Fruit fly (Drosophila melanogaster) whole organism, embryonic: ENCODE data around the gene eIF3l.

Source experiments
- CG1024 ChIP-seq: fragments of 200-800 bp; sonication (Bioruptor generic); IDR thresholded peaks from 2 replicates; pipeline ENCODE4 v1.3.6; 2022; ENCODE audit warnings: missing biosample characterization, missing genetic modification characterization
- CG11504 ChIP-seq: fragments of 200-800 bp; sonication (Bioruptor generic); optimal IDR thresholded peaks from 3 replicates; lab custom pipeline; 2019; ENCODE audit warnings: missing biosample characterization, mild to moderate bottlenecking, missing genetic modification characterization, moderate library complexity
- CG13775 ChIP-seq: fragments of 200-800 bp; sonication (Bioruptor generic); optimal IDR thresholded peaks from 3 replicates; lab custom pipeline; 2017; ENCODE audit warnings: missing biosample characterization, mild to moderate bottlenecking, missing genetic modification characterization
- CG14014 ChIP-seq: fragments of 200-800 bp; sonication (Bioruptor generic); IDR thresholded peaks from 2 replicates; pipeline ENCODE4 v1.3.6; 2022; ENCODE audit warnings: missing biosample characterization, missing genetic modification characterization
- CG1529 ChIP-seq: fragments of 200-800 bp; sonication (Bioruptor generic); optimal IDR thresholded peaks from 3 replicates; lab custom pipeline; 2018; ENCODE audit warnings: missing biosample characterization, missing genetic modification characterization
- CG16779 ChIP-seq: fragments of 200-800 bp; sonication (Bioruptor generic); IDR thresholded peaks from 2 replicates; pipeline ENCODE4 v1.3.6; 2022; ENCODE audit warnings: missing biosample characterization, missing genetic modification characterization
- CG30020 ChIP-seq: fragments of 200-800 bp; optimal IDR thresholded peaks from 2 replicates; lab custom pipeline; 2019; ENCODE audit warnings: missing biosample characterization, mild to moderate bottlenecking, missing genetic modification characterization, moderate library complexity
- CG31388 ChIP-seq: fragments of 200-800 bp; sonication (Bioruptor generic); optimal IDR thresholded peaks from 2 replicates; lab custom pipeline; 2016; ENCODE audit warnings: missing biosample characterization, missing genetic modification characterization
- CG3407 ChIP-seq: fragments of 200-800 bp; sonication (Bioruptor generic); optimal IDR thresholded peaks from 2 replicates; lab custom pipeline; 2018; ENCODE audit warnings: missing biosample characterization, mild to moderate bottlenecking, missing genetic modification characterization
- CG34422 ChIP-seq: fragments of 200-800 bp; sonication (Bioruptor generic); IDR thresholded peaks from 3 replicates; pipeline ENCODE4 v1.3.6; 2022; ENCODE audit warnings: missing biosample characterization, missing genetic modification characterization
- CG3847 ChIP-seq: fragments of 200-800 bp; sonication (Bioruptor generic); IDR thresholded peaks from 2 replicates; pipeline ENCODE4 v1.3.6; 2022; ENCODE audit warnings: missing biosample characterization, missing genetic modification characterization
- CG4730 ChIP-seq: fragments of 200-800 bp; sonication (Bioruptor generic); IDR thresholded peaks from 2 replicates; pipeline ENCODE4 v1.3.6; 2022; ENCODE audit warnings: missing biosample characterization, missing genetic modification characterization
- CG6765 ChIP-seq: fragments of 200-800 bp; sonication (Bioruptor generic); optimal IDR thresholded peaks from 3 replicates; lab custom pipeline; 2017; ENCODE audit warnings: missing biosample characterization, mild to moderate bottlenecking, missing genetic modification characterization
- CG6813 ChIP-seq: fragments of 200-800 bp; sonication (Bioruptor generic); optimal IDR thresholded peaks from 2 replicates; lab custom pipeline; 2017; ENCODE audit warnings: missing biosample characterization, missing genetic modification characterization, mild to moderate bottlenecking, moderate library complexity, missing genetic modification reagents
- CG7745 ChIP-seq: fragments of 200-800 bp; sonication (Bioruptor generic); optimal IDR thresholded peaks from 2 replicates; lab custom pipeline; 2018; ENCODE audit warnings: missing biosample characterization, mild to moderate bottlenecking, missing genetic modification characterization, moderate library complexity
- CG7987 ChIP-seq: fragments of 200-800 bp; sonication (Bioruptor generic); optimal IDR thresholded peaks from 2 replicates; lab custom pipeline; 2018; ENCODE audit warnings: missing biosample characterization, mild to moderate bottlenecking, missing genetic modification characterization, moderate library complexity
- CG8290 ChIP-seq, 3 experiments: fragments of 200-800 bp; sonication (Bioruptor generic); optimal IDR thresholded peaks; 2 replicates each; lab custom pipeline; 2016 to 2019; ENCODE audit warnings: missing biosample characterization in 3 of 3, missing genetic modification characterization in 3 of 3, mild to moderate bottlenecking in 2 of 3, moderate library complexity in 1 of 3
- CG8359 ChIP-seq: fragments of 200-800 bp; sonication (Bioruptor generic); optimal IDR thresholded peaks from 2 replicates; lab custom pipeline; 2017; ENCODE audit warnings: missing biosample characterization, mild to moderate bottlenecking, missing genetic modification characterization, borderline replicate concordance
- CG8388 ChIP-seq: fragments of 200-800 bp; sonication (Bioruptor generic); optimal IDR thresholded peaks from 2 replicates; lab custom pipeline; 2019; ENCODE audit warnings: missing biosample characterization, mild to moderate bottlenecking, missing genetic modification characterization, moderate library complexity
- D ChIP-seq, 2 experiments: fragments of 200-800 bp in 1 of 2; fragments of >200 bp in 1 of 2; sonication (Bioruptor generic) in 1 of 2; optimal IDR thresholded peaks; 2 replicates in 1 of 2; 3 replicates in 1 of 2; lab custom pipeline; 2017; ENCODE audit warnings: mild to moderate bottlenecking in 1 of 2, missing biosample characterization in 1 of 2, missing genetic modification characterization in 1 of 2, missing genetic modification reagents in 1 of 2
- Dbx ChIP-seq: fragments of 200-800 bp; sonication (Bioruptor generic); IDR thresholded peaks from 3 replicates; pipeline ENCODE4 v1.3.6; 2022; ENCODE audit warnings: missing biosample characterization, missing genetic modification characterization
- Doc3 ChIP-seq: fragments of 200-800 bp; sonication (Bioruptor generic); IDR thresholded peaks from 3 replicates; pipeline ENCODE4 v1.3.6; 2022; ENCODE audit warnings: missing biosample characterization, missing genetic modification characterization; ENCODE audit not compliant: partially characterized antibody
- Meics ChIP-seq: fragments of 200-800 bp; sonication (Bioruptor generic); optimal IDR thresholded peaks from 2 replicates; lab custom pipeline; 2017; ENCODE audit warnings: missing biosample characterization, mild to moderate bottlenecking, missing genetic modification characterization
- NC2β ChIP-seq: fragments of 200-800 bp; sonication (Bioruptor generic); optimal IDR thresholded peaks from 2 replicates; lab custom pipeline; 2016; ENCODE audit warnings: missing biosample characterization, missing genetic modification characterization
- Opbp ChIP-seq: fragments of 200-800 bp; sonication (Bioruptor generic); IDR thresholded peaks from 3 replicates; pipeline ENCODE4 v1.3.6; 2022; ENCODE audit warnings: missing biosample characterization, missing genetic modification characterization; ENCODE audit not compliant: partially characterized antibody
- Poxn ChIP-seq: fragments of 200-800 bp; sonication (Bioruptor generic); IDR thresholded peaks from 2 replicates; pipeline ENCODE4 v1.3.6; 2022; ENCODE audit warnings: missing biosample characterization, missing genetic modification characterization
- Six4 ChIP-seq: fragments of 200-800 bp; sonication (Bioruptor generic); optimal IDR thresholded peaks from 2 replicates; lab custom pipeline; 2016; ENCODE audit warnings: missing biosample characterization, missing genetic modification characterization
- Trl ChIP-seq, 3 experiments: fragments of >200 bp in 2 of 3; fragments of 200-800 bp in 1 of 3; sonication (Bioruptor generic) in 1 of 3; optimal IDR thresholded peaks; 2 replicates in 1 of 3; 3 replicates in 2 of 3; lab custom pipeline; 2016 to 2017; ENCODE audit warnings: missing biosample characterization in 1 of 3, missing genetic modification characterization in 1 of 3
- Xbp1 ChIP-seq: fragments of 200-800 bp; sonication (Bioruptor generic); optimal IDR thresholded peaks from 3 replicates; lab custom pipeline; 2016; ENCODE audit warnings: missing biosample characterization, mild to moderate bottlenecking, missing genetic modification characterization
- YL-1 ChIP-seq: fragments of 200-800 bp; sonication (Bioruptor generic); optimal IDR thresholded peaks from 3 replicates; lab custom pipeline; 2017; ENCODE audit warnings: missing biosample characterization, mild to moderate bottlenecking, missing genetic modification characterization
- ash1 ChIP-seq: fragments of 200-800 bp; sonication (Bioruptor generic); optimal IDR thresholded peaks from 2 replicates; lab custom pipeline; 2018; ENCODE audit warnings: missing biosample characterization, mild to moderate bottlenecking, missing genetic modification characterization
- bowl ChIP-seq: fragments of 200-800 bp; sonication (Bioruptor generic); IDR thresholded peaks from 2 replicates; pipeline ENCODE4 v1.3.6; 2022; ENCODE audit warnings: missing biosample characterization, missing genetic modification characterization
- fru ChIP-seq: fragments of >200 bp; optimal IDR thresholded peaks from 2 replicates; lab custom pipeline; 2017
- gem ChIP-seq: fragments of 200-800 bp; sonication (Bioruptor generic); optimal IDR thresholded peaks from 2 replicates; lab custom pipeline; 2019; ENCODE audit warnings: missing biosample characterization, mild to moderate bottlenecking, missing genetic modification characterization, moderate library complexity
- ham ChIP-seq: fragments of 200-800 bp; sonication (Bioruptor generic); IDR thresholded peaks from 2 replicates; pipeline ENCODE4 v1.3.6; 2022; ENCODE audit warnings: missing biosample characterization, missing genetic modification characterization
- hb ChIP-seq: fragments of 200-800 bp; sonication (Bioruptor generic); IDR thresholded peaks from 3 replicates; pipeline ENCODE4 v1.3.6; 2022; ENCODE audit warnings: missing biosample characterization, missing genetic modification characterization; ENCODE audit not compliant: partially characterized antibody
- knrl ChIP-seq: fragments of 200-800 bp; sonication (Bioruptor generic); IDR thresholded peaks from 3 replicates; pipeline ENCODE4 v1.3.6; 2022; ENCODE audit warnings: missing biosample characterization, missing genetic modification characterization; ENCODE audit not compliant: partially characterized antibody
- maf-S ChIP-seq: fragments of 200-800 bp; sonication (Bioruptor generic); optimal IDR thresholded peaks from 2 replicates; lab custom pipeline; 2016; ENCODE audit warnings: missing biosample characterization, missing genetic modification characterization
- odd ChIP-seq: fragments of 200-800 bp; sonication (Bioruptor generic); optimal IDR thresholded peaks from 2 replicates; lab custom pipeline; 2017; ENCODE audit warnings: missing biosample characterization, mild to moderate bottlenecking, missing genetic modification characterization
- otp ChIP-seq: fragments of 200-800 bp; sonication (Bioruptor generic); IDR thresholded peaks from 3 replicates; pipeline ENCODE4, ENCODE4 v1.3.6; 2022; ENCODE audit warnings: missing biosample characterization, missing genetic modification characterization
- rib ChIP-seq: fragments of 200-800 bp; sonication (Bioruptor generic); IDR thresholded peaks from 2 replicates; pipeline ENCODE4 v1.3.6; 2022; ENCODE audit warnings: missing biosample characterization, missing genetic modification characterization
- salm ChIP-seq: fragments of 200-800 bp; sonication (Bioruptor generic); optimal IDR thresholded peaks from 2 replicates; lab custom pipeline; 2018; ENCODE audit warnings: missing biosample characterization, mild to moderate bottlenecking, missing genetic modification characterization
- sima ChIP-seq: fragments of 200-800 bp; sonication (Bioruptor generic); optimal IDR thresholded peaks from 2 replicates; lab custom pipeline; 2016; ENCODE audit warnings: missing biosample characterization, missing genetic modification characterization
- sob ChIP-seq: fragments of 200-800 bp; sonication (Bioruptor generic); IDR thresholded peaks from 2 replicates; pipeline ENCODE4 v1.3.6; 2022; ENCODE audit warnings: missing biosample characterization, missing genetic modification characterization
- stc ChIP-seq: fragments of 200-800 bp; sonication (Bioruptor generic); IDR thresholded peaks from 2 replicates; pipeline ENCODE4 v1.3.6; 2022; ENCODE audit warnings: missing biosample characterization, missing genetic modification characterization
- tio ChIP-seq: fragments of 200-800 bp; sonication (Bioruptor generic); optimal IDR thresholded peaks from 2 replicates; lab custom pipeline; 2017; ENCODE audit warnings: missing biosample characterization, missing genetic modification characterization, inconsistent platforms
- ttk ChIP-seq: fragments of 200-800 bp; sonication (Bioruptor generic); IDR thresholded peaks from 2 replicates; pipeline ENCODE4 v2.1.2; 2022; ENCODE audit warnings: missing biosample characterization, missing genetic modification characterization
- vnd ChIP-seq: fragments of 200-800 bp; sonication (Bioruptor generic); IDR thresholded peaks from 3 replicates; pipeline ENCODE4 v1.3.6; 2022; ENCODE audit warnings: missing biosample characterization, missing genetic modification characterization; ENCODE audit not compliant: partially characterized antibody
- zfh1 ChIP-seq: fragments of 200-800 bp; sonication (Bioruptor generic); IDR thresholded peaks from 3 replicates; pipeline ENCODE4 v1.3.6; 2022; ENCODE audit warnings: missing biosample characterization, missing genetic modification characterization

Gene eIF3l

DNA sequence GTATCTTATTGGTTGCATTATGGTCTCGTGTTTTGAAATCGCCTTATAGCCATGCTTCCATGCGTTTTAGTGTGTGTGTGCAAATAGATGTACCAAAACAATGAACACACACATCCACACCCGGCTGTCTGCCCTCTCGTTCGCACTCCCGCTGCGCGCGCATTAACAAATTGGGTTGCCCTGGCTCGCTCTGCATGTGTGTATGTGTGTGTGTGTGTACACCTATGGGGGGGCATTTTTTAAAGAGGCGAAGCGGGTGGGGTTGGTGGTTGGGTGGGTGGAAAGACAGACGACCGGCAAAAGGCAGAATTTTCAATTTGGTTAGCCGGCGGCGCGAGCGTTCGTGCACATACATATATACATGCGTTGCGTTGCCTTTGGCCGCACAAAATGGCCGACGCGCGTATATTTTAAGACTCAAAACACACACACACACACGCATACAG is 21.7 kb downstream of the eIF3l start (continued):
- TF ChIP-seq knrl (no peak; the same call in 2 of the 3 replicates), ash1 (GFP tag; lab: Kevin White, UChicago) (peak; percentile 47), CG4730 (GFP tag; lab: Robert Waterston, UW) (no peak), CG8290 (GFP tag; optimal IDR thresholded peaks at IDR 0.05; lab: Kevin White, UChicago) (no peak), CG8290 (tag; optimal IDR thresholded peaks at IDR 0.05; lab: Kevin White, UChicago) (peak in 1 of 2 experiments; percentile 84), D (optimal IDR thresholded peaks at IDR 0.05; lab: Kevin White, UChicago) (peak; percentile 52), D (GFP tag; optimal IDR thresholded peaks at IDR 0.05; lab: Kevin White, UChicago) (peak; percentile 59), CG34422 (GFP tag; lab: Robert Waterston, UW) (peak; percentile 97), CG31388 (no peak), otp (GFP tag; lab: Robert Waterston, UW) (peak; percentile 54; the same call in 2 of the 3 replicates), Dbx (GFP tag; lab: Robert Waterston, UW) (peak; percentile 54; the same call in 1 of the 3 replicates), fru (lab: Kevin White, UChicago) (no peak), CG3847 (GFP tag; lab: Robert Waterston, UW) (no peak), CG30020 (no peak), ham (no peak), Trl (optimal IDR thresholded peaks at IDR 0.05; lab: Kevin White, UChicago) (no peak), Trl (GFP tag; optimal IDR thresholded peaks at IDR 0.05; lab: Kevin White, UChicago) (no peak), Opbp (peak; percentile 57; the same call in 2 of the 3 replicates), CG8388 (GFP tag; lab: Kevin White, UChicago) (no peak), hb (GFP tag; lab: Robert Waterston, UW) (no peak), zfh1 (GFP tag; lab: Robert Waterston, UW) (no peak), CG14014 (GFP tag; lab: Robert Waterston, UW) (peak; percentile 7; the same call in 1 of the 2 replicates), bowl (GFP tag; lab: Robert Waterston, UW) (no peak), ttk (peak; percentile 72; the same call in 1 of the 2 replicates), salm (tag; lab: Kevin White, UChicago) (peak; percentile 43), Poxn (no peak), Xbp1 (GFP tag; lab: Kevin White, UChicago) (no peak), sima (GFP tag; lab: Kevin White, UChicago) (no peak), NC2β (no peak), CG8359 (GFP tag; lab: Kevin White, UChicago) (no peak), CG1024 (GFP tag; lab: Robert Waterston, UW) (no peak), odd (no peak), Meics (GFP tag; lab: Kevin White, UChicago) (no peak), CG7987 (GFP tag; lab: Kevin White, UChicago) (peak; percentile 75), Six4 (no peak), CG6765 (GFP tag; lab: Kevin White, UChicago) (no peak), CG11504 (peak; percentile 16), maf-S (GFP tag; lab: Kevin White, UChicago) (no peak), tio (no peak), CG16779 (GFP tag; lab: Robert Waterston, UW) (no peak), CG3407 (GFP tag; lab: Kevin White, UChicago) (no peak), gem (tag; lab: Kevin White, UChicago) (no peak), CG7745 (tag; lab: Kevin White, UChicago) (no peak), vnd (GFP tag; lab: Robert Waterston, UW) (no peak), rib (GFP tag; lab: Robert Waterston, UW) (no peak), sob (GFP tag; lab: Robert Waterston, UW) (peak; percentile 41; the same call in 1 of the 2 replicates), CG13775 (GFP tag; lab: Kevin White, UChicago) (no peak), stc (GFP tag; lab: Robert Waterston, UW) (0 out of 2 replicates have a peak, but pooled peaks have one; percentile 7), Doc3 (GFP tag; lab: Robert Waterston, UW) (no peak), CG6813 (GFP tag; lab: Kevin White, UChicago) (no peak), YL-1 (GFP tag; lab: Kevin White, UChicago) (peak; percentile 89), CG1529 (GFP tag; lab: Kevin White, UChicago) (no peak)
